Worm (Caenorhabditis elegans): Measurements from ENCODE around the gene C46G7.5.

The C46G7.5 gene

DNA sequence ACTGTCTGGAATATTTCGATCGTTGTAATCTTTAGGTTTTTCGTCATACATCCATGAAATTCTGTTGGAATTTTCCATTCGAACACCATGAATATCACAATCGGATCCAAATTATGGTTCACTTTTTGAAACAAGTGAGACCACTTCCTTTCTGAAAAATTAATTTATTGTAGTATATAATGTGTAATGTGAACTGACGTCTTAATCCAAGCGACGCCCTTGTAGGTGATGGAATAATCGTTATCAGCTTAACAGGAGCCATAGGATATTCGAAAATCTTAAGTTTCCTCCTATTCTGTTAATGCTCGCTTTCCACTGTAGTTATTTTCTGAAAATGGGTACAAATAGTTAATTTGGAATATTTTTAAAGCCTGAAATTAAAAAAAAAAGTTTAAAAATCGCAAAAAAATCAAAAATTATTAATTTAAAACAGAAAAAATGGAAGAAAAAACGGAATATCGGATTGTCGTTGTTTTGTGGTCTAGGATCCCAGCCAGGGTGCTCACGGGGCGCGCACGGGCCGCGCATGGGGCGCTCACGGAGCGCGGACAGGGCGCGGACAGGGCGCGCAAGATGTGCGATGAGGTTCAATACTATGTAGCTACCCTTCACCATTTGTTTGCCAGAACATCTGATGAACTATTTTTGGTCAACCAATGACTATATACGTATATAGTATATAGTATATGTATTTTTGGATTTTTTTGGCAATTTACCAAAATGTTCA, 49.1 kb downstream of the C46G7.5 start, which contains the start of gene K02B2.6:
Gene K02B2.6, minus strand, starts transcription at position 51 of the 727 bp plus-strand sequence.
- TF ChIP-seq unc-62 (GFP tag; optimal IDR thresholded peaks at IDR 0.05) (no peak), blmp-1 (tag; optimal IDR thresholded peaks at IDR 0.05) (no peak), cnd-1 (tag; optimal IDR thresholded peaks at IDR 0.05) (no peak), ztf-11 (tag; optimal IDR thresholded peaks at IDR 0.05) (no peak), elt-3 (tag; optimal IDR thresholded peaks at IDR 0.05) (no peak), flh-1 (GFP tag; optimal IDR thresholded peaks at IDR 0.05) (no peak), nhr-12 (tag; optimal IDR thresholded peaks at IDR 0.05) (no peak), sptf-1 (tag; optimal IDR thresholded peaks at IDR 0.05) (no peak), nhr-76 (tag; optimal IDR thresholded peaks at IDR 0.05) (no peak), tbx-8 (GFP tag; optimal IDR thresholded peaks at IDR 0.05) (no peak), lin-32 (GFP tag; optimal IDR thresholded peaks at IDR 0.05) (no peak), bed-3 (GFP tag; optimal IDR thresholded peaks at IDR 0.05) (no peak), ham-2 (GFP tag; optimal IDR thresholded peaks at IDR 0.05) (no peak)
